Fruit fly (Drosophila melanogaster) whole organism, adult: Measurements from ENCODE around the gene Ufd4.

ENCODE experiments used
- CG12768 ChIP-seq: fragments of 200-800 bp; sonication (Bioruptor generic); optimal IDR thresholded peaks from 2 replicates; lab custom pipeline; 2017; ENCODE audit warnings: missing biosample characterization, missing genetic modification characterization, mild to moderate bottlenecking, moderate library complexity, missing genetic modification reagents
- CG14711 ChIP-seq: fragments of 200-800 bp; sonication (Bioruptor generic); optimal IDR thresholded peaks from 2 replicates; lab custom pipeline; 2018; ENCODE audit warnings: missing biosample characterization, mild to moderate bottlenecking, missing genetic modification characterization, moderate library complexity
- CG1620 ChIP-seq: fragments of 200-800 bp; sonication (Bioruptor generic); optimal IDR thresholded peaks from 2 replicates; lab custom pipeline; 2016; ENCODE audit warnings: missing biosample characterization, missing genetic modification characterization
- CG7045 ChIP-seq: fragments of 200-800 bp; sonication (Bioruptor generic); optimal IDR thresholded peaks from 2 replicates; lab custom pipeline; 2017; ENCODE audit warnings: missing biosample characterization, mild to moderate bottlenecking, missing genetic modification characterization
- CG7101 ChIP-seq: fragments of 200-800 bp; sonication (Bioruptor generic); optimal IDR thresholded peaks from 2 replicates; lab custom pipeline; 2018; ENCODE audit warnings: missing biosample characterization, mild to moderate bottlenecking, missing genetic modification characterization, moderate library complexity
- Clk ChIP-seq: fragments of 200-800 bp; sonication (Bioruptor generic); optimal IDR thresholded peaks from 2 replicates; lab custom pipeline; 2017; ENCODE audit warnings: missing biosample characterization, missing genetic modification characterization
- Hr96 ChIP-seq: fragments of 200-800 bp; sonication (Bioruptor generic); optimal IDR thresholded peaks from 2 replicates; lab custom pipeline; 2016; ENCODE audit warnings: missing biosample characterization, missing genetic modification characterization
- Mnt ChIP-seq: fragments of 200-800 bp; sonication (Bioruptor generic); optimal IDR thresholded peaks from 2 replicates; lab custom pipeline; 2016; ENCODE audit warnings: missing biosample characterization, mild to moderate bottlenecking, missing genetic modification characterization
- bab1 ChIP-seq: fragments of 200-800 bp; sonication (Bioruptor generic); optimal IDR thresholded peaks from 3 replicates; lab custom pipeline; 2019; ENCODE audit warnings: missing biosample characterization, mild to moderate bottlenecking, missing genetic modification characterization, moderate library complexity
- cnc ChIP-seq, 2 experiments: fragments of >200 bp; optimal IDR thresholded peaks; 2 replicates each; lab custom pipeline; 2017
- ovo ChIP-seq: fragments of 200-800 bp; sonication (Bioruptor generic); optimal IDR thresholded peaks from 2 replicates; lab custom pipeline; 2016; ENCODE audit warnings: missing biosample characterization, missing genetic modification characterization
- pad ChIP-seq: fragments of 200-800 bp; sonication (Bioruptor generic); optimal IDR thresholded peaks from 3 replicates; lab custom pipeline; 2017; ENCODE audit warnings: missing biosample characterization, missing genetic modification characterization, mild to moderate bottlenecking, moderate library complexity, missing genetic modification reagents
- tj ChIP-seq: fragments of 200-800 bp; sonication (Bioruptor generic); optimal IDR thresholded peaks from 3 replicates; lab custom pipeline; 2017; ENCODE audit warnings: missing biosample characterization, mild to moderate bottlenecking, missing genetic modification characterization, moderate library complexity
- toe ChIP-seq: fragments of 200-800 bp; sonication (Bioruptor generic); optimal IDR thresholded peaks from 2 replicates; lab custom pipeline; 2016; ENCODE audit warnings: missing biosample characterization, missing genetic modification characterization

dm6 chr2L:10299077-10299809 is 7.1 kb upstream of the Ufd4 start:
- TF ChIP-seq Mnt (GFP tag; lab: Kevin White, UChicago): no peak
- no peak for TF ChIP-seq pad (GFP tag; lab: Kevin White, UChicago)
- TF ChIP-seq CG14711: no peak
- no peak for TF ChIP-seq CG7101 (tag; lab: Kevin White, UChicago)
- TF ChIP-seq toe (GFP tag; lab: Kevin White, UChicago): no peak
- TF ChIP-seq CG7045: no peak
- no peak for TF ChIP-seq cnc (optimal IDR thresholded peaks at IDR 0.05; lab: Kevin White, UChicago)
- no peak for TF ChIP-seq CG1620
- no peak for TF ChIP-seq CG12768 (GFP tag; lab: Kevin White, UChicago)
- no peak for TF ChIP-seq bab1 (GFP tag; lab: Kevin White, UChicago)
- TF ChIP-seq Clk (GFP tag; lab: Kevin White, UChicago): no peak
- TF ChIP-seq ovo: no peak
- TF ChIP-seq Hr96 (GFP tag; lab: Kevin White, UChicago): no peak
- TF ChIP-seq tj (GFP tag; lab: Kevin White, UChicago): peak; percentile 30
